Worm (Caenorhabditis elegans): ENCODE results near the gene F38A1.6.

DNA sequence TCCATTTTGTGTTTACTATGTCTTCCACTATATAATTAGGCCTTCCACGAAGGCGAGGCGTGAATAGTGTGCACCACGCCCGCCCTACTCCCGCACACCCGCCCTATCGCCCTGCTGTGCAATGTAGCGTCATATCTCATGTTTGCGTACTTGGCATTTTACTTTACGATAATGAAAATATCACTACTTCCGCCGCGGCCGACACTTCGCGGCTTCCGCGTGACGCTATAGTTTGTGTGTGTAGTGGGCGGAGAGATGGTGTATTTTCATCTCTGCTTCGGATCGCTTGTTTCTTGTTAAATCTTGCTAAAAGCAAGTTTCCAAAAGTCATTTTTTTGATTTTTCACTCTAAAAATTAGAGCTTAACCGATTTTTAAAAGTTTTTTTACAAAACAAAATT, 8.8 kb downstream of the F38A1.6 start:
- no peak for TF ChIP-seq flt-1 (GFP tag; IDR thresholded peaks at IDR 0.05)
- no peak for TF ChIP-seq pes-1 (GFP tag; IDR thresholded peaks at IDR 0.05)
- no peak for TF ChIP-seq scrt-1 (GFP tag; IDR thresholded peaks at IDR 0.05)
- no peak for TF ChIP-seq tbx-11 (GFP tag; IDR thresholded peaks at IDR 0.05)
- no peak for TF ChIP-seq tra-4 (tag; optimal IDR thresholded peaks at IDR 0.05)
- no peak for TF ChIP-seq hnd-1 (tag; optimal IDR thresholded peaks at IDR 0.05)
- TF ChIP-seq ama-1 (optimal IDR thresholded peaks at IDR 0.05): no peak
- TF ChIP-seq sea-1 (GFP tag; conservative IDR thresholded peaks at IDR 0.05): no peak
- TF ChIP-seq ceh-36 (tag; optimal IDR thresholded peaks at IDR 0.05): no peak
- no peak for TF ChIP-seq F13C5.2 (tag; optimal IDR thresholded peaks at IDR 0.05)
- TF ChIP-seq aly-1 (tag; optimal IDR thresholded peaks at IDR 0.05): no peak
- no peak for TF ChIP-seq B0310.2 (tag; optimal IDR thresholded peaks at IDR 0.05)
- no peak for TF ChIP-seq tbx-37 (GFP tag; conservative IDR thresholded peaks at IDR 0.05)
- no peak for TF ChIP-seq hmg-4 (GFP tag; optimal IDR thresholded peaks at IDR 0.05)
